Fruit fly (Drosophila melanogaster) whole organism, adult: ENCODE measurements around the gene bin.

ENCODE experiments used
- CG12768 ChIP-seq: fragments of 200-800 bp; sonication (Bioruptor generic); optimal IDR thresholded peaks from 2 replicates; lab custom pipeline; 2017; ENCODE audit warnings: missing biosample characterization, missing genetic modification characterization, mild to moderate bottlenecking, moderate library complexity, missing genetic modification reagents
- CG14711 ChIP-seq: fragments of 200-800 bp; sonication (Bioruptor generic); optimal IDR thresholded peaks from 2 replicates; lab custom pipeline; 2018; ENCODE audit warnings: missing biosample characterization, mild to moderate bottlenecking, missing genetic modification characterization, moderate library complexity
- CG1620 ChIP-seq: fragments of 200-800 bp; sonication (Bioruptor generic); optimal IDR thresholded peaks from 2 replicates; lab custom pipeline; 2016; ENCODE audit warnings: missing biosample characterization, missing genetic modification characterization
- CG33017 ChIP-seq: fragments of 200-800 bp; sonication (Bioruptor generic); optimal IDR thresholded peaks from 2 replicates; lab custom pipeline; 2018; ENCODE audit warnings: missing biosample characterization, mild to moderate bottlenecking, missing genetic modification characterization, moderate library complexity
- CG5204 ChIP-seq: fragments of 200-800 bp; sonication (Bioruptor generic); optimal IDR thresholded peaks from 2 replicates; lab custom pipeline; 2016; ENCODE audit warnings: missing biosample characterization, missing genetic modification characterization
- Crg-1 ChIP-seq: fragments of 200-800 bp; sonication (Bioruptor generic); optimal IDR thresholded peaks from 2 replicates; lab custom pipeline; 2016; ENCODE audit warnings: missing biosample characterization, missing genetic modification characterization
- Hr96 ChIP-seq: fragments of 200-800 bp; sonication (Bioruptor generic); optimal IDR thresholded peaks from 2 replicates; lab custom pipeline; 2016; ENCODE audit warnings: missing biosample characterization, missing genetic modification characterization
- cnc ChIP-seq, 2 experiments: fragments of >200 bp; optimal IDR thresholded peaks; 2 replicates each; lab custom pipeline; 2017
- kay ChIP-seq: fragments of 200-800 bp; sonication (Bioruptor generic); peaks from one replicate; lab custom pipeline; 2016; ENCODE audit warnings: missing biosample characterization, missing genetic modification characterization, borderline replicate concordance
- ovo ChIP-seq: fragments of 200-800 bp; sonication (Bioruptor generic); optimal IDR thresholded peaks from 2 replicates; lab custom pipeline; 2016; ENCODE audit warnings: missing biosample characterization, missing genetic modification characterization
- pad ChIP-seq: fragments of 200-800 bp; sonication (Bioruptor generic); optimal IDR thresholded peaks from 3 replicates; lab custom pipeline; 2017; ENCODE audit warnings: missing biosample characterization, missing genetic modification characterization, mild to moderate bottlenecking, moderate library complexity, missing genetic modification reagents
- tj ChIP-seq: fragments of 200-800 bp; sonication (Bioruptor generic); optimal IDR thresholded peaks from 3 replicates; lab custom pipeline; 2017; ENCODE audit warnings: missing biosample characterization, mild to moderate bottlenecking, missing genetic modification characterization, moderate library complexity

DNA sequence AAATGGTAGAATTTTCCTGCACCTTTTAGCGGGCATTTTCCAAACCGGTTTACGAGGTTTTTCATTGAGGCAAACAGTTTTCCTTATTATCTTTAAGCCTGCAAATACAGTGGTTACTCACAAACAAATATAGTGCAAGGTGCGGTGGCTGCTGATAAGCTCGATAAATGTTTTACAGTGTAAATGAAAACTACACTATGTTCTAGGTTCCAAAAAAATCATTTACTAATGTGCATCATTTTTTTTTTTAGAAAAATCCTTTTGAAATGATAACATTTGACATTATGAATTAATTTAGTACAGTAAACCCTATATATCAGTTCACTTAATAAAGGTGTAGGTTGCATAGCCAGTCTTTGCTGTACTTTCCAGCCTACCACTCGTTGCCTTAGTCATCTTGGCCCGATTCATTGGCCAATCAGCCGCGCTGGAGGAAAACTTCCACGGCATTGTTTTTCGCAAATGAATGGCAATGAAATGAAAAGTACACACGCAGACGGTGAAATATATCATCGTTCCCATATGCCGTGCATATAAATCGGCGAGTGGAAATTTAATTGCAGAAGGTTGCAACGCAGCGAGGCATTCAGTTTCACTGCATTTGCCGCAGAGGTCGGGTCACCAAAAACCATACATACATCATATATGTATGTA lies 12.3 kb upstream of the bin start:
- TF ChIP-seq kay (GFP tag; lab: Kevin White, UChicago): no peak
- no peak for TF ChIP-seq Hr96 (GFP tag; lab: Kevin White, UChicago)
- no peak for TF ChIP-seq Crg-1 (GFP tag; lab: Kevin White, UChicago)
- no peak for TF ChIP-seq CG33017 (tag; lab: Kevin White, UChicago)
- no peak for TF ChIP-seq cnc (optimal IDR thresholded peaks at IDR 0.05; lab: Kevin White, UChicago)
- TF ChIP-seq pad (GFP tag; lab: Kevin White, UChicago): no peak
- TF ChIP-seq CG14711: no peak
- TF ChIP-seq ovo: no peak
- TF ChIP-seq CG12768 (GFP tag; lab: Kevin White, UChicago): no peak
- TF ChIP-seq CG1620 (GFP tag; lab: Kevin White, UChicago): no peak
- TF ChIP-seq CG5204 (GFP tag; lab: Kevin White, UChicago): no peak
- TF ChIP-seq tj (GFP tag; lab: Kevin White, UChicago): no peak
